Worm (Caenorhabditis elegans): ENCODE measurements around the gene btf-1.

- no peak for TF ChIP-seq ama-1 (optimal IDR thresholded peaks at IDR 0.05)
- TF ChIP-seq hmbx-1 (tag; optimal IDR thresholded peaks at IDR 0.05): no peak
These were observed 43.0 kb upstream of the btf-1 start, which contains the start of the genes hpr-17 and F32A11.1 for ce11 chrII:13156971-13157370.

Measured in whole organism, early embryonic.